Worm (Caenorhabditis elegans) whole organism, mixed stage, embryonic: Measurements from ENCODE around the gene nspe-3.

Source experiments
- flh-1 ChIP-seq: fragments of 200-800 bp; sonication (Bioruptor generic); optimal IDR thresholded peaks from 2 replicates; lab custom pipeline; 2018; ENCODE audit warnings: mild to moderate bottlenecking, missing genetic modification characterization, moderate library complexity, missing compliant biosample characterization
- lin-32 ChIP-seq: fragments of 200-800 bp; sonication (Bioruptor generic); optimal IDR thresholded peaks from 2 replicates; lab custom pipeline; 2018; ENCODE audit warnings: mild to moderate bottlenecking, missing genetic modification characterization, missing compliant biosample characterization
- nhr-237 ChIP-seq: fragments of 150-350 bp; optimal IDR thresholded peaks from 2 replicates; lab custom pipeline; 2014; ENCODE audit warnings: missing biosample characterization, missing genetic modification characterization

DNA sequence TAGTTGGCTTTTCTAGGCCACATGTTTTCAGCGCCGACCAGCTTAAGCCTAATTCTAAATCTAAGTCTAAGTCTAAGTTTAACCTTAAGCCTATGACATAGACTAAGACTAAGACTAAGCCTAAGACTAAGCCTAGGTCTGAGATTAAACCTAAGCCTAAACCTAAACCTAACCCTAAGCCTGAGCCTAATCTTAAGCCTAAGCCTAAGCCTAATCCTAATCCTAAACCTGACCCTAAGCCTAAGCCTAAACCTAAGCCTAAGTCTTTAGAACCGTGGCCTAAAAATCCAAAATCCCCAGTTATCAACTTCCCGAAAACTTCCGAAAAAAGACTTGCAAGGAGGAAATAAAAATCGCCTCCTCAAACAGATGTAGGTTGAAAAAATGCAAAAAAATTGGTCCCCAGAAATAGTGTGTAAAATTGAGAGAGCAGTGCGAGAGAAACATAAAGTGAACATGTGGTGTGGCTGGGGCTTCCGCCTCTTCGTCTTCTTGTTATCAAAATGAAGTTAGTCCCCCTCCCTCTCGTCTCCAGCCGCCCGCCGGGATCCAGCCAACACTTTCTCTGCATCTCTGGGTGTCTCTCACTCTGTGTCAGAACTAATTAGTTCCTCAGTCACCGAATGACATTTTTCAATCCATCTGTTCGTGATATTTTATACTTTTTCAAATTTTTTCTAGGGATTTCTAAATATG lies 42.1 kb downstream of the nspe-3 start:
- TF ChIP-seq nhr-237 (tag; lab: Kevin White, UChicago) (no peak), flh-1 (GFP tag; lab: Kevin White, UChicago) (no peak), lin-32 (GFP tag; lab: Kevin White, UChicago) (no peak)
